Worm (Caenorhabditis elegans) whole organism, mixed stage, embryonic: Measurements from ENCODE around the gene srz-70.

Experiments used
- M03D4.4 ChIP-seq: sonication (generic microtip); optimal IDR thresholded peaks from 2 replicates; lab custom pipeline; 2017; ENCODE audit warnings: mild to moderate bottlenecking, missing genetic modification characterization, missing compliant biosample characterization
- bed-3 ChIP-seq: fragments of 200-800 bp; sonication (Bioruptor generic); optimal IDR thresholded peaks from 3 replicates; lab custom pipeline; 2018; ENCODE audit warnings: mild to moderate bottlenecking, missing genetic modification characterization, moderate library complexity, missing compliant biosample characterization
- blmp-1 ChIP-seq: fragments of 150-350 bp; optimal IDR thresholded peaks from 2 replicates; lab custom pipeline; 2014; ENCODE audit warnings: missing biosample characterization, missing genetic modification characterization
- ceh-39 ChIP-seq: fragments of 150-350 bp; optimal IDR thresholded peaks from 2 replicates; lab custom pipeline; 2014; ENCODE audit warnings: missing biosample characterization, missing genetic modification characterization
- ceh-43 ChIP-seq: fragments of 200-800 bp; sonication (Bioruptor generic); optimal IDR thresholded peaks from 2 replicates; lab custom pipeline; 2018; ENCODE audit warnings: mild to moderate bottlenecking, missing genetic modification characterization, moderate library complexity, missing compliant biosample characterization
- ceh-83 ChIP-seq: fragments of 200-800 bp; sonication (Bioruptor generic); optimal IDR thresholded peaks from 2 replicates; lab custom pipeline; 2018; ENCODE audit warnings: mild to moderate bottlenecking, missing genetic modification characterization, missing compliant biosample characterization
- cnd-1 ChIP-seq: fragments of 200-800 bp; sonication (Bioruptor generic); optimal IDR thresholded peaks from 2 replicates; lab custom pipeline; 2018; ENCODE audit warnings: mild to moderate bottlenecking, missing genetic modification characterization, missing compliant biosample characterization
- elt-1 ChIP-seq: sonication (generic microtip); optimal IDR thresholded peaks from 2 replicates; lab custom pipeline; 2017; ENCODE audit warnings: missing genetic modification characterization, mild to moderate bottlenecking, missing compliant biosample characterization, antibody characterized with exemption, moderate library complexity, borderline replicate concordance; ENCODE audit not compliant: insufficient read depth
- flh-1 ChIP-seq: fragments of 200-800 bp; sonication (Bioruptor generic); optimal IDR thresholded peaks from 2 replicates; lab custom pipeline; 2018; ENCODE audit warnings: mild to moderate bottlenecking, missing genetic modification characterization, moderate library complexity, missing compliant biosample characterization
- lin-13 ChIP-seq: fragments of 150-350 bp; optimal IDR thresholded peaks from 2 replicates; lab custom pipeline; 2014; ENCODE audit warnings: missing biosample characterization, missing genetic modification characterization
- lin-32 ChIP-seq: fragments of 200-800 bp; sonication (Bioruptor generic); optimal IDR thresholded peaks from 2 replicates; lab custom pipeline; 2018; ENCODE audit warnings: mild to moderate bottlenecking, missing genetic modification characterization, missing compliant biosample characterization
- lsy-2 ChIP-seq: fragments of 150-350 bp; optimal IDR thresholded peaks from 2 replicates; lab custom pipeline; 2014; ENCODE audit warnings: missing biosample characterization, missing genetic modification characterization
- mab-5 ChIP-seq: fragments of 150-350 bp; optimal IDR thresholded peaks from 2 replicates; lab custom pipeline; 2014; ENCODE audit warnings: missing biosample characterization, missing genetic modification characterization
- mep-1 ChIP-seq: fragments of 150-350 bp; optimal IDR thresholded peaks from 2 replicates; lab custom pipeline; 2017; ENCODE audit warnings: missing biosample characterization, missing genetic modification reagents, missing genetic modification characterization, inconsistent platforms
- mls-2 ChIP-seq: sonication (generic microtip); optimal IDR thresholded peaks from 2 replicates; lab custom pipeline; 2016; ENCODE audit warnings: mild to moderate bottlenecking, missing genetic modification characterization, moderate library complexity, missing compliant biosample characterization
- nhr-12 ChIP-seq: fragments of 150-350 bp; optimal IDR thresholded peaks from 2 replicates; lab custom pipeline; 2014; ENCODE audit warnings: missing biosample characterization, missing genetic modification characterization
- nhr-237 ChIP-seq: fragments of 150-350 bp; optimal IDR thresholded peaks from 2 replicates; lab custom pipeline; 2014; ENCODE audit warnings: missing biosample characterization, missing genetic modification characterization
- nhr-28 ChIP-seq: fragments of 150-350 bp; optimal IDR thresholded peaks from 2 replicates; lab custom pipeline; 2014; ENCODE audit warnings: missing biosample characterization, missing genetic modification characterization
- nhr-76 ChIP-seq: sonication (generic microtip); optimal IDR thresholded peaks from 2 replicates; lab custom pipeline; 2017; ENCODE audit warnings: missing biosample characterization, missing genetic modification characterization
- sem-2 ChIP-seq: fragments of 200-800 bp; sonication (Bioruptor generic); optimal IDR thresholded peaks from 2 replicates; lab custom pipeline; 2018; ENCODE audit warnings: mild to moderate bottlenecking, missing genetic modification characterization, missing compliant biosample characterization
- snpc-4 ChIP-seq: fragments of 150-350 bp; optimal IDR thresholded peaks from 2 replicates; lab custom pipeline; 2014; ENCODE audit warnings: missing biosample characterization, missing genetic modification characterization
- sptf-1 ChIP-seq: sonication (generic microtip); optimal IDR thresholded peaks from 2 replicates; lab custom pipeline; 2017; ENCODE audit warnings: mild to moderate bottlenecking, missing genetic modification characterization, moderate library complexity, missing compliant biosample characterization
- tbx-8 ChIP-seq: fragments of 200-800 bp; sonication (Bioruptor generic); optimal IDR thresholded peaks from 2 replicates; lab custom pipeline; 2018; ENCODE audit warnings: mild to moderate bottlenecking, missing genetic modification characterization, moderate library complexity, missing compliant biosample characterization
- unc-120 ChIP-seq: sonication (generic microtip); optimal IDR thresholded peaks from 2 replicates; lab custom pipeline; 2017; ENCODE audit warnings: missing genetic modification characterization, missing compliant biosample characterization; ENCODE audit not compliant: poor library complexity, severe bottlenecking
- unc-39 ChIP-seq: fragments of 150-350 bp; optimal IDR thresholded peaks from 2 replicates; lab custom pipeline; 2014; ENCODE audit warnings: missing biosample characterization, missing genetic modification characterization
- unc-62 ChIP-seq: fragments of 150-350 bp; optimal IDR thresholded peaks from 2 replicates; lab custom pipeline; 2014; ENCODE audit warnings: missing biosample characterization, missing genetic modification reagents, missing genetic modification characterization
- zip-8 ChIP-seq: fragments of 150-350 bp; optimal IDR thresholded peaks from 2 replicates; lab custom pipeline; 2014; ENCODE audit warnings: missing biosample characterization, missing genetic modification characterization
- ztf-11 ChIP-seq: fragments of 150-350 bp; optimal IDR thresholded peaks from 2 replicates; lab custom pipeline; 2014; ENCODE audit warnings: missing biosample characterization, missing genetic modification characterization

The srz-70 gene

ce11 chrIV:3514467-3514866 is 35.7 kb upstream of the srz-70 start, which contains the start of gene tsg-101:
TSS of gene tsg-101 (minus strand) at chrIV:3514567.
- no peak for TF ChIP-seq nhr-28 (tag; lab: Kevin White, UChicago)

DNA sequence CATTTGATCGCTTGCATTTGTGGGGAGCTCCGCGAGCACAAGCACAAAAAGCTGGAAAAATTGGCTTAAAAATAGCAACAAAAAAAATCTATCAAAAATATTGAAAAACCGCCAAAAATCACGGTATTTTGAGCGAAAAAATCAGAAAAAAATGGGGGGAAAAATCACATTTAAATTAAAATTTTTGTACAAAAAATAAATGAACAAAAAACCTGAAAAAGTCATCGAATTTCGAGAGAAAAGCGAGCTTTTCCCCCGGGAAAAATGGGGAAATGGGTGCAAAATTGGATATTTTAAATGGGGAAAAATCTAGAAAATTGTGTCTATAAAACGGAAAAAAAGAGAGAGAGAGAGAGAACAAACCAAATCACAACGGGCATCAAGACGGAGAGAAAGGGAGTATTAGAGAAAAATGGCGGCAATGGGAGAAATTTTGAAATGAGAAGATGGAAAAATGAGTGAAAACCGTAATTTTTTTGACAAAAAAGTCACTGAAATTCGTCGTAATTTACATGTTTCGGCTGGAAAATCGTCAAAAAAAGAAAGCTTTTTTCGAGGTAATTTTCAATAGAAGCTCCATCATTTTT is 30.8 kb upstream of the srz-70 start, which contains the start of gene ced-10:
ced-10 (minus strand) TSS at position 51 of the 587 bp plus-strand sequence.
- TF ChIP-seq ztf-11 (tag; lab: Kevin White, UChicago), result no peak
- no peak for TF ChIP-seq bed-3 (GFP tag; lab: Kevin White, UChicago)
- no peak for TF ChIP-seq tbx-8 (GFP tag; lab: Kevin White, UChicago)
- no peak for TF ChIP-seq mab-5 (tag; lab: Kevin White, UChicago)
- no peak for TF ChIP-seq nhr-76 (tag; lab: Kevin White, UChicago)
- TF ChIP-seq elt-1 (tag; lab: Kevin White, UChicago), result no peak
- TF ChIP-seq flh-1 (GFP tag; lab: Kevin White, UChicago), result no peak
- no peak for TF ChIP-seq unc-120 (tag; lab: Kevin White, UChicago)
- TF ChIP-seq mep-1 (tag; lab: Kevin White, UChicago), result no peak
- TF ChIP-seq mls-2 (tag; lab: Kevin White, UChicago), result no peak
- TF ChIP-seq nhr-12 (tag; lab: Kevin White, UChicago), result no peak
- no peak for TF ChIP-seq unc-62 (GFP tag; lab: Kevin White, UChicago)

- TF ChIP-seq lsy-2, result no peak
- no peak for TF ChIP-seq nhr-237
- TF ChIP-seq nhr-12 (tag; lab: Kevin White, UChicago), result no peak
- no peak for TF ChIP-seq cnd-1
- TF ChIP-seq unc-39, result no peak
- no peak for TF ChIP-seq ceh-39 (tag; lab: Kevin White, UChicago)
- no peak for TF ChIP-seq sptf-1 (tag; lab: Kevin White, UChicago)
- no peak for TF ChIP-seq M03D4.4 (tag; lab: Kevin White, UChicago)
- no peak for TF ChIP-seq sem-2 (GFP tag; lab: Kevin White, UChicago)
- TF ChIP-seq nhr-76 (tag; lab: Kevin White, UChicago), result no peak
- TF ChIP-seq lin-13, result no peak
- no peak for TF ChIP-seq ztf-11 (tag; lab: Kevin White, UChicago)
- no peak for TF ChIP-seq snpc-4 (tag; lab: Kevin White, UChicago)
- no peak for TF ChIP-seq ceh-83 (GFP tag; lab: Kevin White, UChicago)
Measured at ce11 chrIV:3505940-3506339, 27.1 kb upstream of the srz-70 start.

DNA sequence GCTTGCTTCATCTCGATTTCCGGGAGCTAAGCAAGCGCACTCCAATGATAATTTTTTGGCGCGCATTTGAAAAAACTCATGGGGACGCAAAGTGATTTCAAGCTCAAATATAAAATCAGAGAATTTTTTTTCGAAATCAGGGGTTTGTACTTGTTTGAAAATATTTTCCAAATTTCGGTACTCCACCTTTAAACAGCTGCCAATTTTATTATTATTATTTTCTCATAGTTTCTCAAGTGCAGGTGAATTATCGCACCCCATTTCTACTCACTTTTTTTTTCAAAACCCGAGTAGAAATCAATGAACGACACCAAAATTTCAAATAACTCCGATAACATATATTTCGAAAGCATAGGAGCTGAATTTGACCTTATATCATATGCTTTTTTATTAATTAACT is 25.3 kb upstream of the srz-70 start, which contains the start of gene srz-83:
srz-83 (plus strand) TSS at position 301 of the 400 bp plus-strand sequence.
- TF ChIP-seq blmp-1 (tag; lab: Kevin White, UChicago) (no peak), lin-13 (no peak), ceh-43 (GFP tag; lab: Kevin White, UChicago) (no peak), nhr-76 (tag; lab: Kevin White, UChicago) (no peak), elt-1 (tag; lab: Kevin White, UChicago) (no peak), mab-5 (tag; lab: Kevin White, UChicago) (no peak), M03D4.4 (tag; lab: Kevin White, UChicago) (no peak), lin-32 (GFP tag; lab: Kevin White, UChicago) (no peak), ceh-39 (tag; lab: Kevin White, UChicago) (no peak)
- TF ChIP-seq, all 35 proteins: peak for 0

DNA sequence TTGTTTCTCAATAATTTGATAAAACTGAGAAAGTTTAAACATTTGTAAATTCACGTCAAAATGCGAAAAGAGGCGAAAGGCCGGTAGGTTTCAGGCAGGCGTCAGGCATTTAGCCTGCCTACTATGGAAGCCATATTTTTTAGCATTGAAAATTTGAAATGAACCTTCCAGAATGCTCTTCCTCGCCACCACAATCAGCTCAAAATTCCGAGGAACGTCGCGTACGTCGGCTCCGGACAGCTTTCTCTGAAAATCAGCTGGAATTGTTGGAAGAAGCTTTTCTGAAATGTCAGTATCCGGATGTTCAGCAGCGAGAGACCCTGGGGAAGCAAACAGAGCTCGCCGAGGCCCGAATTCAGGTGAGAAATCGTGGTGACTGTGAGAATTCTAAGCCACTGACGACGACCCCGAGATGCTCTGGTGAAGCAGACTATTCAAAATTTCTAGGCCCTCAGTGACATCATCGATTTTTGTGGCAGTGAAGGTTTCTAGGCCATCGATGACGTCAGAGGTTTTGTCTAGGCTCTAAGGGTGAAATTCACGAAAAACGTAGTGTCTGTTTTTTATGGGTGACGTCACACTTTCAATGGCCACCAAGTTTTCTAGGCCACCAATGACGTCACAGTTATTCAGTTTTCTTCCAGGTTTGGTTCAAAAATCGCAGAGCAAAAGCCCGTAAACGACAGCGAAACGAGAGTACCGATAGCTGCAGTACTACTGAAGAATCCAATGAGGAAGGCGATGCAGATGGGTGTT is 23.3 kb upstream of the srz-70 start:
- TF ChIP-seq ceh-43 (GFP tag; lab: Kevin White, UChicago) (no peak), zip-8 (tag; lab: Kevin White, UChicago) (peak; percentile 98)
- TF ChIP-seq, all 35 proteins: peak for 1
